Fruit fly (Drosophila melanogaster) whole organism, embryonic: ENCODE results near the gene RpL36.

Experiments used
- BEAF-32 ChIP-seq: fragments of 200-800 bp; sonication (Bioruptor generic); optimal IDR thresholded peaks from 3 replicates; lab custom pipeline; 2017; ENCODE audit warnings: missing biosample characterization, missing genetic modification characterization, mild to moderate bottlenecking, moderate library complexity, missing genetic modification reagents
- CG10274 ChIP-seq: fragments of 200-800 bp; sonication (Bioruptor generic); optimal IDR thresholded peaks from 3 replicates; lab custom pipeline; 2017; ENCODE audit warnings: missing biosample characterization, mild to moderate bottlenecking, missing genetic modification characterization
- CG10979 ChIP-seq: fragments of 200-800 bp; sonication (Bioruptor generic); optimal IDR thresholded peaks from 2 replicates; lab custom pipeline; 2018; ENCODE audit warnings: missing biosample characterization, mild to moderate bottlenecking, missing genetic modification characterization, moderate library complexity
- CG13296 ChIP-seq: fragments of 200-800 bp; sonication (Bioruptor generic); optimal IDR thresholded peaks from 3 replicates; lab custom pipeline; 2018; ENCODE audit warnings: missing biosample characterization, mild to moderate bottlenecking, missing genetic modification characterization
- CG13775 ChIP-seq: fragments of 200-800 bp; sonication (Bioruptor generic); optimal IDR thresholded peaks from 3 replicates; lab custom pipeline; 2017; ENCODE audit warnings: missing biosample characterization, mild to moderate bottlenecking, missing genetic modification characterization
- CG14014 ChIP-seq: fragments of 200-800 bp; sonication (Bioruptor generic); IDR thresholded peaks from 2 replicates; pipeline ENCODE4 v1.3.6; 2022; ENCODE audit warnings: missing biosample characterization, missing genetic modification characterization
- CG15696 ChIP-seq: fragments of 200-800 bp; sonication (Bioruptor generic); optimal IDR thresholded peaks from 2 replicates; lab custom pipeline; 2019; ENCODE audit warnings: missing biosample characterization, mild to moderate bottlenecking, missing genetic modification characterization, moderate library complexity
- CG1603 ChIP-seq: fragments of 200-800 bp; sonication (Bioruptor generic); optimal IDR thresholded peaks from 2 replicates; lab custom pipeline; 2019; ENCODE audit warnings: missing biosample characterization, mild to moderate bottlenecking, missing genetic modification characterization, moderate library complexity
- CG17829 ChIP-seq: fragments of 200-800 bp; optimal IDR thresholded peaks from 2 replicates; lab custom pipeline; 2019; ENCODE audit warnings: missing biosample characterization, mild to moderate bottlenecking, missing genetic modification characterization, moderate library complexity
- CG18262 ChIP-seq: fragments of 200-800 bp; optimal IDR thresholded peaks from 3 replicates; lab custom pipeline; 2019; ENCODE audit warnings: missing biosample characterization, mild to moderate bottlenecking, missing genetic modification characterization, moderate library complexity
- CG1832 ChIP-seq: fragments of 200-800 bp; sonication (Bioruptor generic); optimal IDR thresholded peaks from 2 replicates; lab custom pipeline; 2017; ENCODE audit warnings: missing biosample characterization, mild to moderate bottlenecking, missing genetic modification characterization, inconsistent platforms
- CG2678 ChIP-seq: fragments of 200-800 bp; sonication (Bioruptor generic); optimal IDR thresholded peaks from 3 replicates; lab custom pipeline; 2019; ENCODE audit warnings: missing biosample characterization, mild to moderate bottlenecking, missing genetic modification characterization, moderate library complexity
- CG33213 ChIP-seq: fragments of 200-800 bp; sonication (Bioruptor generic); optimal IDR thresholded peaks from 3 replicates; lab custom pipeline; 2016; ENCODE audit warnings: missing biosample characterization, missing genetic modification characterization
- CG6689 ChIP-seq: fragments of 200-800 bp; sonication (Bioruptor generic); IDR thresholded peaks from 2 replicates; pipeline ENCODE4 v1.3.6; 2022; ENCODE audit warnings: missing biosample characterization, missing genetic modification characterization
- CG8290 ChIP-seq, 3 experiments: fragments of 200-800 bp; sonication (Bioruptor generic); optimal IDR thresholded peaks; 2 replicates each; lab custom pipeline; 2016 to 2019; ENCODE audit warnings: missing biosample characterization in 3 of 3, missing genetic modification characterization in 3 of 3, mild to moderate bottlenecking in 2 of 3, moderate library complexity in 1 of 3
- CG9215 ChIP-seq: fragments of 200-800 bp; sonication (Bioruptor generic); IDR thresholded peaks from 2 replicates; pipeline ENCODE4 v1.3.6; 2022; ENCODE audit warnings: missing biosample characterization, missing genetic modification characterization
- CHES-1-like ChIP-seq: fragments of 200-800 bp; sonication (Bioruptor generic); optimal IDR thresholded peaks from 2 replicates; lab custom pipeline; 2016; ENCODE audit warnings: missing biosample characterization, missing genetic modification characterization
- Deaf1 ChIP-seq: fragments of 200-800 bp; optimal IDR thresholded peaks from 3 replicates; lab custom pipeline; 2019; ENCODE audit warnings: missing biosample characterization, mild to moderate bottlenecking, missing genetic modification characterization, moderate library complexity
- Dp ChIP-seq: fragments of 200-800 bp; sonication (Bioruptor generic); optimal IDR thresholded peaks from 2 replicates; lab custom pipeline; 2018; ENCODE audit warnings: missing biosample characterization, mild to moderate bottlenecking, missing genetic modification characterization, moderate library complexity
- Ets65A ChIP-seq: fragments of 200-800 bp; sonication (Bioruptor generic); peaks from one replicate; lab custom pipeline; 2016; ENCODE audit warnings: missing biosample characterization, missing genetic modification characterization
- HLH4C ChIP-seq: fragments of 200-800 bp; sonication (Bioruptor generic); IDR thresholded peaks from 3 replicates; pipeline ENCODE4 v1.3.6; 2022; ENCODE audit warnings: missing biosample characterization, missing genetic modification characterization; ENCODE audit not compliant: partially characterized antibody
- MBD-R2 ChIP-seq: fragments of 200-800 bp; sonication (Bioruptor generic); IDR thresholded peaks from 2 replicates; pipeline ENCODE4 v1.3.6; 2022; ENCODE audit warnings: missing biosample characterization, missing genetic modification characterization
- Med ChIP-seq: fragments of 200-800 bp; sonication (Bioruptor generic); peaks from one replicate; lab custom pipeline; 2016; ENCODE audit warnings: missing biosample characterization, missing genetic modification characterization, mild to moderate bottlenecking, inconsistent platforms, moderate library complexity
- Nf-YC ChIP-seq: fragments of 200-800 bp; optimal IDR thresholded peaks from 3 replicates; lab custom pipeline; 2019; ENCODE audit warnings: missing biosample characterization, mild to moderate bottlenecking, missing genetic modification characterization, moderate library complexity
- Oli ChIP-seq: fragments of 200-800 bp; sonication (Bioruptor generic); optimal IDR thresholded peaks from 2 replicates; lab custom pipeline; 2018; ENCODE audit warnings: missing biosample characterization, mild to moderate bottlenecking, missing genetic modification characterization, moderate library complexity
- Sox102F ChIP-seq: fragments of 200-800 bp; sonication (Bioruptor generic); optimal IDR thresholded peaks from 2 replicates; lab custom pipeline; 2018; ENCODE audit warnings: missing biosample characterization, mild to moderate bottlenecking, missing genetic modification characterization, moderate library complexity
- Sry-β ChIP-seq: fragments of 200-800 bp; sonication (Bioruptor generic); optimal IDR thresholded peaks from 2 replicates; lab custom pipeline; 2018; ENCODE audit warnings: missing biosample characterization, mild to moderate bottlenecking, missing genetic modification characterization, moderate library complexity
- al ChIP-seq: fragments of 200-800 bp; sonication (Bioruptor generic); IDR thresholded peaks from 2 replicates; pipeline ENCODE4 v1.3.6; 2022; ENCODE audit warnings: missing biosample characterization, missing genetic modification characterization
- bcd ChIP-seq: fragments of 200-800 bp; sonication (Bioruptor generic); optimal IDR thresholded peaks from 2 replicates; lab custom pipeline; 2017; ENCODE audit warnings: missing biosample characterization, mild to moderate bottlenecking, missing genetic modification characterization
- bowl ChIP-seq: fragments of 200-800 bp; sonication (Bioruptor generic); IDR thresholded peaks from 2 replicates; pipeline ENCODE4 v1.3.6; 2022; ENCODE audit warnings: missing biosample characterization, missing genetic modification characterization
- bsh ChIP-seq, 2 experiments: fragments of 200-800 bp; sonication (Bioruptor generic); optimal IDR thresholded peaks; 2 replicates each; lab custom pipeline; 2017 to 2018; ENCODE audit warnings: mild to moderate bottlenecking in 2 of 2, missing biosample characterization in 2 of 2, missing genetic modification characterization in 2 of 2, moderate library complexity in 1 of 2
- cas ChIP-seq: fragments of 200-800 bp; sonication (Bioruptor generic); IDR thresholded peaks from 2 replicates; pipeline ENCODE4 v1.3.6; 2022; ENCODE audit warnings: missing biosample characterization, missing genetic modification characterization
- crol ChIP-seq: fragments of 200-800 bp; sonication (Bioruptor generic); IDR thresholded peaks from 2 replicates; pipeline ENCODE4 v1.3.6; 2022; ENCODE audit warnings: missing biosample characterization, missing genetic modification characterization
- crp ChIP-seq, 2 experiments: fragments of 200-800 bp; sonication (Bioruptor generic); optimal IDR thresholded peaks; 2 replicates in 1 of 2; 3 replicates in 1 of 2; lab custom pipeline; 2017; ENCODE audit warnings: missing biosample characterization in 2 of 2, missing genetic modification characterization in 2 of 2, mild to moderate bottlenecking in 1 of 2, moderate library complexity in 1 of 2
- eve ChIP-seq, 2 experiments: fragments of >200 bp; optimal IDR thresholded peaks; 2 replicates each; lab custom pipeline; 2017; ENCODE audit warnings: missing biosample characterization in 2 of 2, missing genetic modification characterization in 2 of 2
- gsb-n ChIP-seq: fragments of 200-800 bp; sonication (Bioruptor generic); optimal IDR thresholded peaks from 3 replicates; lab custom pipeline; 2018; ENCODE audit warnings: missing biosample characterization, mild to moderate bottlenecking, missing genetic modification characterization
- her ChIP-seq: fragments of 200-800 bp; sonication (Bioruptor generic); optimal IDR thresholded peaks from 2 replicates; lab custom pipeline; 2016; ENCODE audit warnings: missing biosample characterization, missing genetic modification characterization
- lab ChIP-seq: fragments of 200-800 bp; sonication (Bioruptor generic); optimal IDR thresholded peaks from 3 replicates; lab custom pipeline; 2017; ENCODE audit warnings: missing biosample characterization, missing genetic modification characterization, mild to moderate bottlenecking, moderate library complexity, missing genetic modification reagents
- mirr ChIP-seq: fragments of 200-800 bp; sonication (Bioruptor generic); optimal IDR thresholded peaks from 3 replicates; lab custom pipeline; 2018; ENCODE audit warnings: missing biosample characterization, mild to moderate bottlenecking, missing genetic modification characterization
- nerfin-1 ChIP-seq: fragments of 200-800 bp; sonication (Bioruptor generic); optimal IDR thresholded peaks from 3 replicates; lab custom pipeline; 2019; ENCODE audit warnings: missing biosample characterization, mild to moderate bottlenecking, missing genetic modification characterization, moderate library complexity
- nmo ChIP-seq: fragments of 200-800 bp; sonication (Bioruptor generic); optimal IDR thresholded peaks from 2 replicates; lab custom pipeline; 2018; ENCODE audit warnings: missing biosample characterization, mild to moderate bottlenecking, missing genetic modification characterization, moderate library complexity
- onecut ChIP-seq: fragments of 200-800 bp; sonication (Bioruptor generic); IDR thresholded peaks from 2 replicates; pipeline ENCODE4 v1.3.6; 2022; ENCODE audit warnings: missing biosample characterization, missing genetic modification characterization
- pzg ChIP-seq: fragments of 200-800 bp; sonication (Bioruptor generic); optimal IDR thresholded peaks from 3 replicates; lab custom pipeline; 2018; ENCODE audit warnings: missing biosample characterization, mild to moderate bottlenecking, missing genetic modification characterization, moderate library complexity
- sima ChIP-seq: fragments of 200-800 bp; sonication (Bioruptor generic); optimal IDR thresholded peaks from 2 replicates; lab custom pipeline; 2016; ENCODE audit warnings: missing biosample characterization, missing genetic modification characterization
- tna ChIP-seq: fragments of 200-800 bp; sonication (Bioruptor generic); IDR thresholded peaks from 2 replicates; pipeline ENCODE4 v1.3.6; 2022; ENCODE audit warnings: missing biosample characterization, missing genetic modification characterization; ENCODE audit not compliant: partially characterized antibody
- tup ChIP-seq: fragments of 200-800 bp; sonication (Bioruptor generic); optimal IDR thresholded peaks from 2 replicates; lab custom pipeline; 2016; ENCODE audit warnings: missing biosample characterization, mild to moderate bottlenecking, missing genetic modification characterization, moderate library complexity
- unpg ChIP-seq: fragments of 200-800 bp; sonication (Bioruptor generic); optimal IDR thresholded peaks from 3 replicates; lab custom pipeline; 2018; ENCODE audit warnings: missing biosample characterization, mild to moderate bottlenecking, missing genetic modification characterization, moderate library complexity
- vnd ChIP-seq: fragments of 200-800 bp; sonication (Bioruptor generic); IDR thresholded peaks from 3 replicates; pipeline ENCODE4 v1.3.6; 2022; ENCODE audit warnings: missing biosample characterization, missing genetic modification characterization; ENCODE audit not compliant: partially characterized antibody
- zen ChIP-seq: fragments of 200-800 bp; sonication (Bioruptor generic); optimal IDR thresholded peaks from 3 replicates; lab custom pipeline; 2018; ENCODE audit warnings: missing biosample characterization, mild to moderate bottlenecking, missing genetic modification characterization, moderate library complexity
- zfh1 ChIP-seq: fragments of 200-800 bp; sonication (Bioruptor generic); IDR thresholded peaks from 3 replicates; pipeline ENCODE4 v1.3.6; 2022; ENCODE audit warnings: missing biosample characterization, missing genetic modification characterization

Gene RpL36

DNA sequence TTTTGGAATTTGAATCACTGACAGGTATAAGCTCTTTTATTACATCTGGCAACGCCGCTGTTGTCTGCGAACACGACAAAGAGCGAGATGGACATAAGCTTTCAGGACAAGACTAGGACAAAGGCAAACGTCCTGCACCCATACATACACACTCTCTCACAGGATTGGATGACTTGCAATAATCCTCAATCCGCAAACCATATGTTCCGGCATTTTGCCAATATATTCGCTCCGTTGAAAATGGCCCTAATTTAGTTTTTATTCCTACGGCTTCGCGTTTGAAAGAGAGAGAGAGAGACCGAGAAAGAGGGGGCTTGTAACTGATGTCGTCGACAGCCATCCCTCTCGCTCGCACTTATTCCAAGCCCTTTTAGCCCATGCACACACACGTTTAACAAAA lies 24.9 kb upstream of the RpL36 start (continued):
- no peak for TF ChIP-seq vnd
- TF ChIP-seq CG17829: no peak
- no peak for TF ChIP-seq bowl (GFP tag; lab: Robert Waterston, UW)
- TF ChIP-seq Oli (tag; lab: Kevin White, UChicago): no peak
- TF ChIP-seq Sry-β: no peak
- TF ChIP-seq CG8290 (GFP tag; optimal IDR thresholded peaks at IDR 0.05; lab: Kevin White, UChicago): no peak
- TF ChIP-seq CG8290 (tag; optimal IDR thresholded peaks at IDR 0.05; lab: Kevin White, UChicago): peak in 1 of 2 experiments; percentile 2
- TF ChIP-seq Nf-YC (tag; lab: Kevin White, UChicago): peak; percentile 69
- no peak for TF ChIP-seq sima (GFP tag; lab: Kevin White, UChicago)
- no peak for TF ChIP-seq zen (tag; lab: Kevin White, UChicago)
- TF ChIP-seq crp (GFP tag; optimal IDR thresholded peaks at IDR 0.05; lab: Kevin White, UChicago): peak in 1 of 2 experiments; percentile 75
- peak; percentile 64 for TF ChIP-seq Med
- TF ChIP-seq Deaf1: no peak
- no peak for TF ChIP-seq mirr
- peak; percentile 62 for TF ChIP-seq nerfin-1 (tag; lab: Kevin White, UChicago)
- no peak for TF ChIP-seq cas
- peak; percentile 52 for TF ChIP-seq CG9215 (GFP tag; lab: Robert Waterston, UW)
- no peak for TF ChIP-seq bcd (GFP tag; lab: Kevin White, UChicago)
- TF ChIP-seq unpg (GFP tag; lab: Kevin White, UChicago): no peak
- TF ChIP-seq zfh1 (GFP tag; lab: Robert Waterston, UW): no peak
- no peak for TF ChIP-seq tup (GFP tag; lab: Kevin White, UChicago)
- no peak for TF ChIP-seq bsh (GFP tag; optimal IDR thresholded peaks at IDR 0.05; lab: Kevin White, UChicago)
- TF ChIP-seq CG13296 (GFP tag; lab: Kevin White, UChicago): no peak
- TF ChIP-seq eve (GFP tag; optimal IDR thresholded peaks at IDR 0.05; lab: Kevin White, UChicago): no peak
- TF ChIP-seq CG33213 (GFP tag; lab: Kevin White, UChicago): no peak
- TF ChIP-seq Sox102F: no peak
- peak; percentile 31 for TF ChIP-seq pzg (GFP tag; lab: Kevin White, UChicago)
- TF ChIP-seq CG1603 (tag; lab: Kevin White, UChicago): peak; percentile 14
- TF ChIP-seq CG1832 (GFP tag; lab: Kevin White, UChicago): peak; percentile 78
- TF ChIP-seq Dp (GFP tag; lab: Kevin White, UChicago): peak; percentile 25
- TF ChIP-seq CG10274 (GFP tag; lab: Kevin White, UChicago): no peak
- peak; percentile 2 for TF ChIP-seq nmo (GFP tag; lab: Kevin White, UChicago)
- TF ChIP-seq CHES-1-like (GFP tag; lab: Kevin White, UChicago): no peak
- no peak for TF ChIP-seq al (GFP tag; lab: Robert Waterston, UW)
- TF ChIP-seq crol (GFP tag; lab: Robert Waterston, UW): no peak
- no peak for TF ChIP-seq CG15696
- peak; percentile 58 for TF ChIP-seq onecut (GFP tag; lab: Robert Waterston, UW)

- no peak for TF ChIP-seq gsb-n (tag; lab: Kevin White, UChicago)
- TF ChIP-seq BEAF-32 (GFP tag; lab: Kevin White, UChicago): peak; percentile 78
- no peak for TF ChIP-seq CG14014 (GFP tag; lab: Robert Waterston, UW)
- no peak for TF ChIP-seq CG6689
- TF ChIP-seq tna (GFP tag; lab: Robert Waterston, UW): peak; percentile 49; the same call in 1 of the 2 replicates
- TF ChIP-seq HLH4C: peak; percentile 59
- TF ChIP-seq CG10979 (tag; lab: Kevin White, UChicago): no peak
- TF ChIP-seq CG2678 (tag; lab: Kevin White, UChicago): no peak
- TF ChIP-seq CG13775 (GFP tag; lab: Kevin White, UChicago): peak; percentile 45
- peak; percentile 13 for TF ChIP-seq Nf-YC (tag; lab: Kevin White, UChicago)
- no peak for TF ChIP-seq her (GFP tag; lab: Kevin White, UChicago)
- peak; percentile 86 for TF ChIP-seq Ets65A
- no peak for TF ChIP-seq lab (GFP tag; lab: Kevin White, UChicago)
- TF ChIP-seq CG18262 (tag; lab: Kevin White, UChicago): no peak
- TF ChIP-seq MBD-R2 (GFP tag; lab: Robert Waterston, UW): peak; percentile 47
- no peak for TF ChIP-seq al (GFP tag; lab: Robert Waterston, UW)
Observed at dm6 chrX:647056-647627, 17.9 kb upstream of the RpL36 start, which contains the start of gene Roc1a. Gene Roc1a (plus strand): TSS chrX:647304.
